Fruit fly (Drosophila melanogaster): ENCODE measurements around the gene CG14147.

dm6 chr3L:11007786-11008185 is 35.3 kb downstream of the CG14147 start:
- TF ChIP-seq CG8478 (optimal IDR thresholded peaks at IDR 0.05) (no peak), EcR (GFP tag; optimal IDR thresholded peaks at IDR 0.05) (no peak), Dll (optimal IDR thresholded peaks at IDR 0.05) (no peak), usp (GFP tag; optimal IDR thresholded peaks at IDR 0.05) (no peak), psq (optimal IDR thresholded peaks at IDR 0.05) (no peak), pan (optimal IDR thresholded peaks at IDR 0.05) (no peak)

Data from whole organism.